Fruit fly (Drosophila melanogaster) whole organism, prepupa: Measurements from ENCODE around the gene Wnt10.

Experiments used
- CG10631 ChIP-seq: fragments of 200-800 bp; sonication (Bioruptor generic); optimal IDR thresholded peaks from 2 replicates; lab custom pipeline; 2016; ENCODE audit warnings: missing biosample characterization, missing genetic modification characterization
- CG10669 ChIP-seq: fragments of 200-800 bp; sonication (Bioruptor generic); optimal IDR thresholded peaks from 3 replicates; lab custom pipeline; 2018; ENCODE audit warnings: missing biosample characterization, mild to moderate bottlenecking, missing genetic modification characterization, moderate library complexity
- CG11762 ChIP-seq: fragments of 200-800 bp; sonication (Bioruptor generic); optimal IDR thresholded peaks from 3 replicates; lab custom pipeline; 2016; ENCODE audit warnings: missing biosample characterization, missing genetic modification characterization; ENCODE audit not compliant: insufficient read depth
- CG11902 ChIP-seq: fragments of 200-800 bp; sonication (Bioruptor generic); optimal IDR thresholded peaks from 3 replicates; lab custom pipeline; 2016; ENCODE audit warnings: missing biosample characterization, missing genetic modification characterization
- CG15336 ChIP-seq: fragments of 200-800 bp; sonication (Bioruptor generic); IDR thresholded peaks from 2 replicates; pipeline ENCODE4 v1.3.6; 2022; ENCODE audit warnings: missing biosample characterization, missing genetic modification characterization
- CG1621 ChIP-seq: fragments of 200-800 bp; sonication (Bioruptor generic); optimal IDR thresholded peaks from 3 replicates; lab custom pipeline; 2018; ENCODE audit warnings: missing biosample characterization, mild to moderate bottlenecking, missing genetic modification characterization
- CG16779 ChIP-seq: fragments of 200-800 bp; sonication (Bioruptor generic); optimal IDR thresholded peaks from 3 replicates; lab custom pipeline; 2017; ENCODE audit warnings: missing biosample characterization, mild to moderate bottlenecking, missing genetic modification characterization
- CG3032 ChIP-seq: fragments of 200-800 bp; optimal IDR thresholded peaks from 2 replicates; lab custom pipeline; 2019; ENCODE audit warnings: missing biosample characterization, mild to moderate bottlenecking, missing genetic modification characterization, moderate library complexity
- CG31627 ChIP-seq: fragments of 200-800 bp; sonication (Bioruptor generic); optimal IDR thresholded peaks from 3 replicates; lab custom pipeline; 2016; ENCODE audit warnings: missing biosample characterization, missing genetic modification characterization
- CG34406 ChIP-seq: fragments of 200-800 bp; sonication (Bioruptor generic); optimal IDR thresholded peaks from 3 replicates; lab custom pipeline; 2016; ENCODE audit warnings: missing biosample characterization, missing genetic modification characterization
- CG3919 ChIP-seq: fragments of 200-800 bp; sonication (Bioruptor generic); optimal IDR thresholded peaks from 3 replicates; lab custom pipeline; 2016; ENCODE audit warnings: missing biosample characterization, missing genetic modification characterization
- CG4318 ChIP-seq: fragments of 200-800 bp; sonication (Bioruptor generic); optimal IDR thresholded peaks from 3 replicates; lab custom pipeline; 2017; ENCODE audit warnings: missing biosample characterization, mild to moderate bottlenecking, missing genetic modification characterization
- CG6163 ChIP-seq: fragments of 200-800 bp; sonication (Bioruptor generic); IDR thresholded peaks from 3 replicates; pipeline ENCODE4 v1.3.6; 2022; ENCODE audit warnings: missing biosample characterization, missing genetic modification characterization
- CG6276 ChIP-seq: fragments of 200-800 bp; sonication (Bioruptor generic); optimal IDR thresholded peaks from 2 replicates; lab custom pipeline; 2017; ENCODE audit warnings: missing biosample characterization, mild to moderate bottlenecking, missing genetic modification characterization
- CG6792 ChIP-seq: fragments of 200-800 bp; sonication (Bioruptor generic); optimal IDR thresholded peaks from 3 replicates; lab custom pipeline; 2016; ENCODE audit warnings: missing biosample characterization, missing genetic modification characterization
- CG6808 ChIP-seq: fragments of 200-800 bp; sonication (Bioruptor generic); optimal IDR thresholded peaks from 3 replicates; lab custom pipeline; 2017; ENCODE audit warnings: missing biosample characterization, missing genetic modification characterization, mild to moderate bottlenecking, moderate library complexity, missing genetic modification reagents
- CG6854 ChIP-seq: fragments of 200-800 bp; sonication (Bioruptor generic); optimal IDR thresholded peaks from 2 replicates; lab custom pipeline; 2017; ENCODE audit warnings: missing biosample characterization, mild to moderate bottlenecking, missing genetic modification characterization
- CG8119 ChIP-seq: fragments of 200-800 bp; sonication (Bioruptor generic); IDR thresholded peaks from 3 replicates; pipeline ENCODE4 v1.3.6; 2022; ENCODE audit warnings: missing biosample characterization, missing genetic modification characterization
- CG8319 ChIP-seq: fragments of 200-800 bp; sonication (Bioruptor generic); optimal IDR thresholded peaks from 3 replicates; lab custom pipeline; 2016; ENCODE audit warnings: missing biosample characterization, missing genetic modification characterization
- CG8632 ChIP-seq: fragments of 200-800 bp; sonication (Bioruptor generic); optimal IDR thresholded peaks from 3 replicates; lab custom pipeline; 2016; ENCODE audit warnings: missing biosample characterization, missing genetic modification characterization
- CG9139 ChIP-seq: fragments of 200-800 bp; sonication (Bioruptor generic); optimal IDR thresholded peaks from 3 replicates; lab custom pipeline; 2017; ENCODE audit warnings: missing biosample characterization, mild to moderate bottlenecking, missing genetic modification characterization
- Eip75B ChIP-seq: fragments of 200-800 bp; sonication (Bioruptor generic); optimal IDR thresholded peaks from 3 replicates; lab custom pipeline; 2016; ENCODE audit warnings: missing biosample characterization, missing genetic modification characterization
- Eip78C ChIP-seq: fragments of 200-800 bp; sonication (Bioruptor generic); peaks from one replicate; lab custom pipeline; 2016; ENCODE audit warnings: missing biosample characterization, missing genetic modification characterization
- Eip93F ChIP-seq: fragments of 200-800 bp; sonication (Bioruptor generic); optimal IDR thresholded peaks from 2 replicates; lab custom pipeline; 2016; ENCODE audit warnings: missing biosample characterization, mild to moderate bottlenecking, missing genetic modification characterization
- Ets21C ChIP-seq: fragments of 200-800 bp; sonication (Bioruptor generic); optimal IDR thresholded peaks from 3 replicates; lab custom pipeline; 2016; ENCODE audit warnings: missing biosample characterization, missing genetic modification characterization
- Ets96B ChIP-seq: fragments of 200-800 bp; optimal IDR thresholded peaks from 2 replicates; lab custom pipeline; 2019; ENCODE audit warnings: missing biosample characterization, mild to moderate bottlenecking, missing genetic modification characterization, moderate library complexity
- Gug ChIP-seq: fragments of 200-800 bp; sonication (Bioruptor generic); IDR thresholded peaks from 2 replicates; pipeline ENCODE4 v1.3.6; 2022; ENCODE audit warnings: missing biosample characterization, missing genetic modification characterization
- Hr38 ChIP-seq: sonication (Bioruptor generic); optimal IDR thresholded peaks from 2 replicates; lab custom pipeline; 2016; ENCODE audit warnings: missing biosample characterization, missing genetic modification characterization
- Hr39 ChIP-seq: fragments of 200-800 bp; sonication (Bioruptor generic); optimal IDR thresholded peaks from 2 replicates; lab custom pipeline; 2016; ENCODE audit warnings: missing biosample characterization, missing genetic modification characterization
- Hr4 ChIP-seq: fragments of 200-800 bp; sonication (Bioruptor generic); optimal IDR thresholded peaks from 3 replicates; lab custom pipeline; 2016; ENCODE audit warnings: missing biosample characterization, missing genetic modification characterization
- Met ChIP-seq: fragments of 200-800 bp; sonication (Bioruptor generic); optimal IDR thresholded peaks from 3 replicates; lab custom pipeline; 2016; ENCODE audit warnings: missing biosample characterization, missing genetic modification characterization
- OdsH ChIP-seq: fragments of 200-800 bp; sonication (Bioruptor generic); optimal IDR thresholded peaks from 3 replicates; lab custom pipeline; 2016; ENCODE audit warnings: missing biosample characterization, missing genetic modification characterization
- Smox ChIP-seq: fragments of 200-800 bp; sonication (Bioruptor generic); optimal IDR thresholded peaks from 3 replicates; lab custom pipeline; 2016; ENCODE audit warnings: missing biosample characterization, missing genetic modification characterization
- Sox102F ChIP-seq: fragments of 200-800 bp; sonication (Bioruptor generic); optimal IDR thresholded peaks from 2 replicates; lab custom pipeline; 2016; ENCODE audit warnings: missing biosample characterization, mild to moderate bottlenecking, missing genetic modification characterization
- Sox15 ChIP-seq: fragments of 200-800 bp; sonication (Bioruptor generic); optimal IDR thresholded peaks from 3 replicates; lab custom pipeline; 2016; ENCODE audit warnings: missing biosample characterization, missing genetic modification characterization
- achi ChIP-seq: fragments of 200-800 bp; sonication (Bioruptor generic); optimal IDR thresholded peaks from 3 replicates; lab custom pipeline; 2016; ENCODE audit warnings: missing biosample characterization, missing genetic modification characterization
- dac ChIP-seq: fragments of 200-800 bp; sonication (Bioruptor generic); optimal IDR thresholded peaks from 2 replicates; lab custom pipeline; 2017; ENCODE audit warnings: missing biosample characterization, mild to moderate bottlenecking, missing genetic modification characterization
- dsx ChIP-seq: fragments of 200-800 bp; optimal IDR thresholded peaks from 3 replicates; lab custom pipeline; 2019; ENCODE audit warnings: missing biosample characterization, mild to moderate bottlenecking, missing genetic modification characterization, moderate library complexity; ENCODE audit not compliant: poor library complexity, severe bottlenecking
- eg ChIP-seq: fragments of 200-800 bp; sonication (Bioruptor generic); IDR thresholded peaks from 3 replicates; pipeline ENCODE4 v1.3.6; 2022; ENCODE audit warnings: missing biosample characterization, missing genetic modification characterization
- esn ChIP-seq: fragments of 200-800 bp; sonication (Bioruptor generic); optimal IDR thresholded peaks from 2 replicates; lab custom pipeline; 2016; ENCODE audit warnings: missing biosample characterization, mild to moderate bottlenecking, missing genetic modification characterization, moderate library complexity
- fd59A ChIP-seq: fragments of 200-800 bp; sonication (Bioruptor generic); optimal IDR thresholded peaks from 2 replicates; lab custom pipeline; 2017; ENCODE audit warnings: missing biosample characterization, mild to moderate bottlenecking, missing genetic modification characterization, missing genetic modification reagents
- fd85E ChIP-seq: fragments of 200-800 bp; sonication (Bioruptor generic); optimal IDR thresholded peaks from 3 replicates; lab custom pipeline; 2016; ENCODE audit warnings: missing biosample characterization, missing genetic modification characterization
- fkh ChIP-seq: fragments of 200-800 bp; sonication (Bioruptor generic); optimal IDR thresholded peaks from 3 replicates; lab custom pipeline; 2017; ENCODE audit warnings: missing biosample characterization, mild to moderate bottlenecking, missing genetic modification characterization, moderate library complexity
- lz ChIP-seq: fragments of 200-800 bp; sonication (Bioruptor generic); optimal IDR thresholded peaks from 3 replicates; lab custom pipeline; 2016; ENCODE audit warnings: missing biosample characterization, missing genetic modification characterization
- net ChIP-seq: fragments of 200-800 bp; sonication (Bioruptor generic); optimal IDR thresholded peaks from 3 replicates; lab custom pipeline; 2016; ENCODE audit warnings: missing biosample characterization, missing genetic modification characterization
- salr ChIP-seq, 2 experiments: fragments of 200-800 bp; sonication (Bioruptor generic); optimal IDR thresholded peaks; 3 replicates each; lab custom pipeline; 2016 to 2018; ENCODE audit warnings: missing biosample characterization in 2 of 2, missing genetic modification characterization in 2 of 2, mild to moderate bottlenecking in 1 of 2
- spab ChIP-seq: fragments of 200-800 bp; sonication (Bioruptor generic); optimal IDR thresholded peaks from 2 replicates; lab custom pipeline; 2017; ENCODE audit warnings: missing biosample characterization, mild to moderate bottlenecking, missing genetic modification characterization, missing genetic modification reagents
- ss ChIP-seq, 2 experiments: fragments of 200-800 bp; sonication (Bioruptor generic); optimal IDR thresholded peaks; 2 replicates in 1 of 2; 3 replicates in 1 of 2; lab custom pipeline; 2017 to 2018; ENCODE audit warnings: mild to moderate bottlenecking in 2 of 2, missing biosample characterization in 2 of 2, missing genetic modification characterization in 2 of 2, moderate library complexity in 1 of 2
- topi ChIP-seq: fragments of 200-800 bp; sonication (Bioruptor generic); optimal IDR thresholded peaks from 3 replicates; lab custom pipeline; 2016; ENCODE audit warnings: missing biosample characterization, missing genetic modification characterization
- vri ChIP-seq: fragments of 200-800 bp; sonication (Bioruptor generic); optimal IDR thresholded peaks from 3 replicates; lab custom pipeline; 2016; ENCODE audit warnings: missing biosample characterization, mild to moderate bottlenecking, missing genetic modification characterization

Gene Wnt10

DNA sequence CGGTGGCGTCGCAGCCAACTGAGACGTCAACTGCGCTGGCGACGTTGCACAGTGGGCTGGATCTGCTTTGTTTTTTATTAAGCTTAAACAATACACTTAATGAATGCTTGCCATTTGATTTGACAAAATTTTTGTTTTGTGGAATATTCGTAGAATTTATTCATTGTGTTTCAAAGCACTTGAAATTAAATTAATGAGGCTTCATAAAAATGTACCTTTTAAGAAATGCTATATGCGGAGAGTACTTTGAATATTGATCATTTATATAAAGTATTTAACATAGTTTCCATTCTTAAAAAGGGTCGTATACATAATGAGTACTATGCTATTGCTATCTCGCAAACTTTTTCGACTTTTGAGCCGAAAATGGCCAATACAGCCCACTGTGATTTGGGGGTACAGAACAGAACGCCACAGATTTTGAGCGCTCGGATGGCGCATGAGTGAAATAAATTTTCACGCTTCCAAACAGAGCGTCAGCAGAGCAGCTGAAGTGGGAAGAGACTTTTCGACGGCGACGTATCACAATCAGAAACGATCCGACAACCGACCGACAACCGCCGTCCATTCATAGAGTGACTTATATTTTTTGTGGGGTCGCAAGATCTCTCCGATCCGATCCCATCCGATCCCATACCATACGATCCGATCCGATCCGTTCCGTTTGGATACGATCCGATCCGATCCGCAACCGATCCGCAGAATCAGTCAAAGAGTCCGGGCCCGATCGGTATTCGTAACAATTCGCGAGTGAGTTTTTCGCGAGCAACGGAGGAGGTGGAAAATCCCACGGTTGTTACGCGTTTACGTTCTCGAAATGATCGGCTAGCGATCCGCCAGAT lies 29.8 kb upstream of the Wnt10 start, which contains the start of gene Wnt6:
Gene Wnt6, plus strand, starts transcription at position 531 of the 842 bp plus-strand sequence.
- TF ChIP-seq CG15336 (GFP tag; lab: Robert Waterston, UW) (no peak; the same call in 1 of the 2 replicates), lz (GFP tag; lab: Kevin White, UChicago) (peak; percentile 53), salr (GFP tag; optimal IDR thresholded peaks at IDR 0.05; lab: Kevin White, UChicago) (peak in 1 of 2 experiments; percentile 48), Hr4 (no peak), CG1621 (tag; lab: Kevin White, UChicago) (no peak), CG3919 (GFP tag; lab: Kevin White, UChicago) (no peak), dac (GFP tag; lab: Kevin White, UChicago) (no peak), Gug (GFP tag; lab: Robert Waterston, UW) (peak; percentile 37; the same call in 1 of the 2 replicates), OdsH (GFP tag; lab: Kevin White, UChicago) (peak; percentile 58), Sox102F (GFP tag; lab: Kevin White, UChicago) (peak; percentile 36), CG11902 (GFP tag; lab: Kevin White, UChicago) (no peak), net (GFP tag; lab: Kevin White, UChicago) (peak; percentile 39), Met (GFP tag; lab: Kevin White, UChicago) (peak; percentile 21), Sox15 (peak; percentile 17), CG10631 (peak; percentile 40), CG34406 (GFP tag; lab: Kevin White, UChicago) (peak; percentile 17), CG8632 (GFP tag; lab: Kevin White, UChicago) (no peak), CG3032 (tag; lab: Kevin White, UChicago) (no peak), Ets96B (tag; lab: Kevin White, UChicago) (peak; percentile 29), vri (no peak), fd85E (no peak), CG6808 (no peak), eg (GFP tag; lab: Robert Waterston, UW) (no peak), CG4318 (GFP tag; lab: Kevin White, UChicago) (peak; percentile 32), Eip75B (no peak), CG16779 (tag; lab: Kevin White, UChicago) (no peak), CG9139 (GFP tag; lab: Kevin White, UChicago) (no peak), CG8119 (GFP tag; lab: Robert Waterston, UW) (no peak; the same call in 2 of the 3 replicates), Smox (GFP tag; lab: Kevin White, UChicago) (peak; percentile 34), Hr38 (GFP tag; lab: Kevin White, UChicago) (no peak), Ets21C (no peak), spab (GFP tag; lab: Kevin White, UChicago) (no peak), ss (GFP tag; optimal IDR thresholded peaks at IDR 0.05; lab: Kevin White, UChicago) (no peak), CG31627 (peak; percentile 35), CG10669 (GFP tag; lab: Kevin White, UChicago) (no peak), topi (GFP tag; lab: Kevin White, UChicago) (peak; percentile 12), dsx (GFP tag; lab: Kevin White, UChicago) (no peak), fd59A (GFP tag; lab: Kevin White, UChicago) (peak; percentile 4), CG6854 (no peak), fkh (no peak), CG8319 (GFP tag; lab: Kevin White, UChicago) (no peak), Hr39 (GFP tag; lab: Kevin White, UChicago) (peak; percentile 52), Eip93F (GFP tag; lab: Kevin White, UChicago) (no peak), CG6276 (GFP tag; lab: Kevin White, UChicago) (no peak), Eip78C (peak; percentile 81), achi (GFP tag; lab: Kevin White, UChicago) (peak; percentile 33), CG6792 (GFP tag; lab: Kevin White, UChicago) (no peak), CG11762 (no peak), esn (GFP tag; lab: Kevin White, UChicago) (peak; percentile 67), CG6163 (GFP tag; lab: Robert Waterston, UW) (0 out of 3 replicates have a peak, but pooled peaks have one; percentile 7)
